Worm (Caenorhabditis elegans) whole organism, early embryonic: Measurements from ENCODE around the gene srh-264.

Experiments
- aly-1 ChIP-seq: sonication (generic microtip); optimal IDR thresholded peaks from 2 replicates; lab custom pipeline; 2016; ENCODE audit warnings: missing genetic modification characterization, missing compliant biosample characterization
- ceh-13 ChIP-seq: fragments of 200-800 bp; sonication (Bioruptor generic); optimal IDR thresholded peaks from 2 replicates; lab custom pipeline; 2018; ENCODE audit warnings: mild to moderate bottlenecking, missing genetic modification characterization, missing compliant biosample characterization
- scrt-1 ChIP-seq: fragments of 200-800 bp; sonication (Bioruptor generic); IDR thresholded peaks from 2 replicates; pipeline ENCODE4 v1.3.6; 2022; ENCODE audit warnings: missing genetic modification characterization, missing compliant biosample characterization

ce11 chrV:15398728-15399127 lies 15.2 kb upstream of the srh-264 start, which contains the start of gene fbxa-199:
- TF ChIP-seq aly-1: no peak
- TF ChIP-seq scrt-1 (GFP tag; lab: Robert Waterston, UW): no peak
- no peak for TF ChIP-seq ceh-13 (GFP tag; lab: Kevin White, UChicago)
